Fruit fly (Drosophila melanogaster) whole organism, embryonic: Measurements from ENCODE around the gene N.

Source experiments
- CG10209 ChIP-seq: fragments of 200-800 bp; sonication (Bioruptor generic); optimal IDR thresholded peaks from 3 replicates; lab custom pipeline; 2017; ENCODE audit warnings: missing biosample characterization, mild to moderate bottlenecking, missing genetic modification characterization, missing genetic modification reagents
- CG1024 ChIP-seq: fragments of 200-800 bp; sonication (Bioruptor generic); IDR thresholded peaks from 2 replicates; pipeline ENCODE4 v1.3.6; 2022; ENCODE audit warnings: missing biosample characterization, missing genetic modification characterization
- CG10267 ChIP-seq: fragments of 200-800 bp; sonication (Bioruptor generic); optimal IDR thresholded peaks from 2 replicates; lab custom pipeline; 2018; ENCODE audit warnings: missing biosample characterization, mild to moderate bottlenecking, missing genetic modification characterization, moderate library complexity
- CG10565 ChIP-seq: fragments of 200-800 bp; sonication (Bioruptor generic); optimal IDR thresholded peaks from 3 replicates; lab custom pipeline; 2016; ENCODE audit warnings: missing biosample characterization, mild to moderate bottlenecking, missing genetic modification characterization
- CG10654 ChIP-seq: fragments of 200-800 bp; sonication (Bioruptor generic); optimal IDR thresholded peaks from 2 replicates; lab custom pipeline; 2016; ENCODE audit warnings: missing biosample characterization, missing genetic modification characterization
- CG12299 ChIP-seq: fragments of 200-800 bp; sonication (Bioruptor generic); optimal IDR thresholded peaks from 2 replicates; lab custom pipeline; 2018; ENCODE audit warnings: missing biosample characterization, mild to moderate bottlenecking, missing genetic modification characterization
- CG1233 ChIP-seq: fragments of 200-800 bp; sonication (Bioruptor generic); optimal IDR thresholded peaks from 4 replicates; lab custom pipeline; 2018; ENCODE audit warnings: missing biosample characterization, mild to moderate bottlenecking, missing genetic modification characterization
- CG12391 ChIP-seq: fragments of 200-800 bp; sonication (Bioruptor generic); optimal IDR thresholded peaks from 3 replicates; lab custom pipeline; 2018; ENCODE audit warnings: missing biosample characterization, mild to moderate bottlenecking, missing genetic modification characterization, moderate library complexity
- CG15073 ChIP-seq: fragments of 200-800 bp; sonication (Bioruptor generic); optimal IDR thresholded peaks from 2 replicates; lab custom pipeline; 2016; ENCODE audit warnings: missing biosample characterization, missing genetic modification characterization
- CG16815 ChIP-seq: fragments of 200-800 bp; sonication (Bioruptor generic); optimal IDR thresholded peaks from 3 replicates; lab custom pipeline; 2017; ENCODE audit warnings: missing biosample characterization, mild to moderate bottlenecking, missing genetic modification characterization
- CG17328 ChIP-seq: fragments of 200-800 bp; sonication (Bioruptor generic); IDR thresholded peaks from 2 replicates; pipeline ENCODE4 v1.3.6; 2022; ENCODE audit warnings: missing biosample characterization, missing genetic modification characterization
- CG17385 ChIP-seq: fragments of 200-800 bp; sonication (Bioruptor generic); optimal IDR thresholded peaks from 3 replicates; lab custom pipeline; 2018; ENCODE audit warnings: missing biosample characterization, mild to moderate bottlenecking, missing genetic modification characterization
- CG2875 ChIP-seq: fragments of 200-800 bp; sonication (Bioruptor generic); optimal IDR thresholded peaks from 2 replicates; lab custom pipeline; 2017; ENCODE audit warnings: missing biosample characterization, mild to moderate bottlenecking, missing genetic modification characterization, missing genetic modification reagents
- CG32532 ChIP-seq: fragments of 200-800 bp; sonication (Bioruptor generic); IDR thresholded peaks from 2 replicates; pipeline ENCODE4 v1.3.6; 2022; ENCODE audit warnings: missing biosample characterization, missing genetic modification characterization
- CG34224 ChIP-seq: fragments of 200-800 bp; sonication (Bioruptor generic); IDR thresholded peaks from 3 replicates; pipeline ENCODE4 v1.3.6; 2022; ENCODE audit warnings: missing biosample characterization, missing genetic modification characterization; ENCODE audit not compliant: partially characterized antibody
- CG3847 ChIP-seq: fragments of 200-800 bp; sonication (Bioruptor generic); IDR thresholded peaks from 2 replicates; pipeline ENCODE4 v1.3.6; 2022; ENCODE audit warnings: missing biosample characterization, missing genetic modification characterization
- CG6854 ChIP-seq: fragments of 200-800 bp; sonication (Bioruptor generic); optimal IDR thresholded peaks from 3 replicates; lab custom pipeline; 2017; ENCODE audit warnings: missing biosample characterization, mild to moderate bottlenecking, missing genetic modification characterization
- Gsc ChIP-seq: fragments of 200-800 bp; sonication (Bioruptor generic); IDR thresholded peaks from 2 replicates; pipeline ENCODE4 v1.3.6; 2022; ENCODE audit warnings: missing biosample characterization, missing genetic modification characterization
- Jarid2 ChIP-seq: fragments of 200-800 bp; sonication (Bioruptor generic); optimal IDR thresholded peaks from 3 replicates; lab custom pipeline; 2017; ENCODE audit warnings: mild to moderate bottlenecking, missing biosample characterization, missing genetic modification reagents, missing genetic modification characterization
- MESR4 ChIP-seq: fragments of 200-800 bp; sonication (Bioruptor generic); optimal IDR thresholded peaks from 2 replicates; lab custom pipeline; 2018; ENCODE audit warnings: missing biosample characterization, mild to moderate bottlenecking, missing genetic modification characterization, moderate library complexity
- Neu2 ChIP-seq: fragments of 200-800 bp; sonication (Bioruptor generic); optimal IDR thresholded peaks from 3 replicates; lab custom pipeline; 2016; ENCODE audit warnings: missing biosample characterization, missing genetic modification characterization, borderline replicate concordance
- Oli ChIP-seq: fragments of 200-800 bp; sonication (Bioruptor generic); optimal IDR thresholded peaks from 2 replicates; lab custom pipeline; 2018; ENCODE audit warnings: missing biosample characterization, mild to moderate bottlenecking, missing genetic modification characterization, moderate library complexity
- Ptx1 ChIP-seq: fragments of 200-800 bp; sonication (Bioruptor generic); IDR thresholded peaks from 2 replicates; pipeline ENCODE4 v1.3.6; 2022; ENCODE audit warnings: missing biosample characterization, missing genetic modification characterization
- Sox102F ChIP-seq: fragments of 200-800 bp; sonication (Bioruptor generic); optimal IDR thresholded peaks from 2 replicates; lab custom pipeline; 2018; ENCODE audit warnings: missing biosample characterization, mild to moderate bottlenecking, missing genetic modification characterization, moderate library complexity
- ac ChIP-seq: fragments of 200-800 bp; sonication (Bioruptor generic); optimal IDR thresholded peaks from 3 replicates; lab custom pipeline; 2017; ENCODE audit warnings: missing biosample characterization, mild to moderate bottlenecking, missing genetic modification characterization
- amos ChIP-seq: fragments of 200-800 bp; sonication (Bioruptor generic); IDR thresholded peaks from 2 replicates; pipeline ENCODE4 v1.3.6; 2022; ENCODE audit warnings: missing biosample characterization, missing genetic modification characterization; ENCODE audit not compliant: partially characterized antibody
- bab2 ChIP-seq: fragments of 200-800 bp; sonication (Bioruptor generic); optimal IDR thresholded peaks from 2 replicates; lab custom pipeline; 2016; ENCODE audit warnings: missing biosample characterization, missing genetic modification characterization
- br ChIP-seq: fragments of >200 bp; optimal IDR thresholded peaks from 2 replicates; lab custom pipeline; 2017
- cg ChIP-seq: fragments of 200-800 bp; sonication (Bioruptor generic); optimal IDR thresholded peaks from 3 replicates; lab custom pipeline; 2019; ENCODE audit warnings: missing biosample characterization, mild to moderate bottlenecking, missing genetic modification characterization, moderate library complexity
- ci ChIP-seq: fragments of 200-800 bp; sonication (Bioruptor generic); IDR thresholded peaks from 3 replicates; pipeline ENCODE4 v1.3.6; 2022; ENCODE audit warnings: missing biosample characterization, missing genetic modification characterization
- crol ChIP-seq: fragments of 200-800 bp; sonication (Bioruptor generic); IDR thresholded peaks from 2 replicates; pipeline ENCODE4 v1.3.6; 2022; ENCODE audit warnings: missing biosample characterization, missing genetic modification characterization
- ewg ChIP-seq: fragments of 200-800 bp; sonication (Bioruptor generic); optimal IDR thresholded peaks from 3 replicates; lab custom pipeline; 2017; ENCODE audit warnings: mild to moderate bottlenecking, missing biosample characterization, missing genetic modification reagents, missing genetic modification characterization
- fru ChIP-seq: fragments of >200 bp; optimal IDR thresholded peaks from 2 replicates; lab custom pipeline; 2017
- hbn ChIP-seq: fragments of 200-800 bp; sonication (Bioruptor generic); IDR thresholded peaks from 2 replicates; pipeline ENCODE4 v1.3.6; 2022; ENCODE audit warnings: missing biosample characterization, missing genetic modification characterization; ENCODE audit not compliant: partially characterized antibody
- hkb ChIP-seq, 2 experiments: fragments of 200-800 bp in 1 of 2; fragments of >200 bp in 1 of 2; sonication (Bioruptor generic) in 1 of 2; IDR thresholded peaks in 1 of 2; optimal IDR thresholded peaks in 1 of 2; 2 replicates each; pipeline versions ENCODE4 v1.3.6 to Lab custom; 2017 to 2022; ENCODE audit warnings: missing biosample characterization in 1 of 2, missing genetic modification characterization in 1 of 2
- kah ChIP-seq: fragments of 200-800 bp; sonication (Bioruptor generic); optimal IDR thresholded peaks from 2 replicates; lab custom pipeline; 2018; ENCODE audit warnings: missing biosample characterization, mild to moderate bottlenecking, missing genetic modification characterization
- knrl ChIP-seq: fragments of 200-800 bp; sonication (Bioruptor generic); IDR thresholded peaks from 3 replicates; pipeline ENCODE4 v1.3.6; 2022; ENCODE audit warnings: missing biosample characterization, missing genetic modification characterization; ENCODE audit not compliant: partially characterized antibody
- lilli ChIP-seq: fragments of 200-800 bp; sonication (Bioruptor generic); optimal IDR thresholded peaks from 3 replicates; lab custom pipeline; 2016; ENCODE audit warnings: missing biosample characterization, missing genetic modification characterization
- mirr ChIP-seq: fragments of 200-800 bp; sonication (Bioruptor generic); optimal IDR thresholded peaks from 3 replicates; lab custom pipeline; 2018; ENCODE audit warnings: missing biosample characterization, mild to moderate bottlenecking, missing genetic modification characterization
- nerfin-1 ChIP-seq: fragments of 200-800 bp; sonication (Bioruptor generic); optimal IDR thresholded peaks from 3 replicates; lab custom pipeline; 2019; ENCODE audit warnings: missing biosample characterization, mild to moderate bottlenecking, missing genetic modification characterization, moderate library complexity
- pzg ChIP-seq: fragments of 200-800 bp; sonication (Bioruptor generic); optimal IDR thresholded peaks from 3 replicates; lab custom pipeline; 2018; ENCODE audit warnings: missing biosample characterization, mild to moderate bottlenecking, missing genetic modification characterization, moderate library complexity
- rib ChIP-seq: fragments of 200-800 bp; sonication (Bioruptor generic); IDR thresholded peaks from 2 replicates; pipeline ENCODE4 v1.3.6; 2022; ENCODE audit warnings: missing biosample characterization, missing genetic modification characterization
- shn ChIP-seq: fragments of 200-800 bp; sonication (Bioruptor generic); optimal IDR thresholded peaks from 3 replicates; lab custom pipeline; 2016; ENCODE audit warnings: missing biosample characterization, missing genetic modification characterization
- stc ChIP-seq: fragments of 200-800 bp; sonication (Bioruptor generic); IDR thresholded peaks from 2 replicates; pipeline ENCODE4 v1.3.6; 2022; ENCODE audit warnings: missing biosample characterization, missing genetic modification characterization
- tin ChIP-seq: fragments of 200-800 bp; sonication (Bioruptor generic); optimal IDR thresholded peaks from 3 replicates; lab custom pipeline; 2016; ENCODE audit warnings: missing biosample characterization, missing genetic modification characterization
- tna ChIP-seq: fragments of 200-800 bp; sonication (Bioruptor generic); IDR thresholded peaks from 2 replicates; pipeline ENCODE4 v1.3.6; 2022; ENCODE audit warnings: missing biosample characterization, missing genetic modification characterization; ENCODE audit not compliant: partially characterized antibody
- tup ChIP-seq: fragments of 200-800 bp; sonication (Bioruptor generic); optimal IDR thresholded peaks from 2 replicates; lab custom pipeline; 2016; ENCODE audit warnings: missing biosample characterization, mild to moderate bottlenecking, missing genetic modification characterization, moderate library complexity
- vvl ChIP-seq: fragments of 200-800 bp; sonication (Bioruptor generic); IDR thresholded peaks from 2 replicates; pipeline ENCODE4 v1.3.6; 2022; ENCODE audit warnings: missing biosample characterization, missing genetic modification characterization
- yki ChIP-seq: fragments of >200 bp; optimal IDR thresholded peaks from 3 replicates; lab custom pipeline; 2018

N gene

dm6 chrX:3205887-3206794, 71.5 kb downstream of the N start (continued):
- TF ChIP-seq CG3847 (GFP tag; lab: Robert Waterston, UW), result peak; percentile 71
- TF ChIP-seq CG10654 (GFP tag; lab: Kevin White, UChicago), result peak; percentile 41
- TF ChIP-seq tna, result no peak
- no peak for TF ChIP-seq amos (GFP tag; lab: Robert Waterston, UW)
- no peak for TF ChIP-seq CG6854 (GFP tag; lab: Kevin White, UChicago)
- TF ChIP-seq mirr (GFP tag; lab: Kevin White, UChicago), result peak; percentile 3
- TF ChIP-seq CG10209 (GFP tag; lab: Kevin White, UChicago), result peak; percentile 43
- no peak for TF ChIP-seq ac (GFP tag; lab: Kevin White, UChicago)
- peak; percentile 35 for TF ChIP-seq CG12299
- no peak for TF ChIP-seq pzg
- no peak for TF ChIP-seq fru (lab: Kevin White, UChicago)
- TF ChIP-seq shn, result peak; percentile 61
- TF ChIP-seq CG17328 (GFP tag; lab: Robert Waterston, UW), result peak; percentile 81
- no peak for TF ChIP-seq Neu2 (GFP tag; lab: Kevin White, UChicago)
- TF ChIP-seq CG12391 (tag; lab: Kevin White, UChicago), result peak; percentile 30
- TF ChIP-seq CG17385 (GFP tag; lab: Kevin White, UChicago), result peak; percentile 52
- peak; percentile 72 for TF ChIP-seq stc (GFP tag; lab: Robert Waterston, UW)
- TF ChIP-seq CG32532 (GFP tag; lab: Robert Waterston, UW), result peak; percentile 80
- TF ChIP-seq Gsc (GFP tag; lab: Robert Waterston, UW), result no peak
- no peak for TF ChIP-seq knrl (GFP tag; lab: Robert Waterston, UW)
- TF ChIP-seq Oli (tag; lab: Kevin White, UChicago), result peak; percentile 60
- peak; percentile 85 for TF ChIP-seq ewg
- peak; percentile 68 for TF ChIP-seq tup
- TF ChIP-seq ci (GFP tag; lab: Robert Waterston, UW), result peak; percentile 88
- TF ChIP-seq nerfin-1, result peak; percentile 42
- TF ChIP-seq MESR4 (GFP tag; lab: Kevin White, UChicago), result no peak
- TF ChIP-seq CG16815 (GFP tag; lab: Kevin White, UChicago), result peak; percentile 4
- no peak for TF ChIP-seq hkb (optimal IDR thresholded peaks at IDR 0.05; lab: Kevin White, UChicago)
- TF ChIP-seq hkb (GFP tag; IDR thresholded peaks at IDR 0.05; lab: Robert Waterston, UW), result peak; percentile 81
- TF ChIP-seq CG2875 (GFP tag; lab: Kevin White, UChicago), result peak; percentile 39
- peak; percentile 49 for TF ChIP-seq CG1233 (GFP tag; lab: Kevin White, UChicago)
- TF ChIP-seq lilli (GFP tag; lab: Kevin White, UChicago), result peak; percentile 74
- no peak; the same call in 1 of the 2 replicates for TF ChIP-seq vvl
- TF ChIP-seq bab2, result peak; percentile 41
- TF ChIP-seq CG15073 (GFP tag; lab: Kevin White, UChicago), result no peak
- TF ChIP-seq Jarid2 (GFP tag; lab: Kevin White, UChicago), result no peak
- TF ChIP-seq hbn (GFP tag; lab: Robert Waterston, UW), result no peak
- TF ChIP-seq CG10267 (tag; lab: Kevin White, UChicago), result no peak
- TF ChIP-seq cg (GFP tag; lab: Kevin White, UChicago), result no peak
- TF ChIP-seq CG10565 (GFP tag; lab: Kevin White, UChicago), result no peak
- peak; percentile 45; the same call in 1 of the 2 replicates for TF ChIP-seq CG1024 (GFP tag; lab: Robert Waterston, UW)
- TF ChIP-seq yki (lab: Kevin White, UChicago), result no peak
- TF ChIP-seq br (lab: Kevin White, UChicago), result no peak
- no peak for TF ChIP-seq CG34224 (GFP tag; lab: Robert Waterston, UW)
- peak; percentile 35 for TF ChIP-seq kah
- TF ChIP-seq rib, result no peak
- peak; percentile 59 for TF ChIP-seq Sox102F
- peak; percentile 53 for TF ChIP-seq tin (GFP tag; lab: Kevin White, UChicago)
- no peak for TF ChIP-seq crol
- TF ChIP-seq Ptx1, result peak; percentile 66
